Worm (Caenorhabditis elegans) whole organism, mixed stage, embryonic: ENCODE data around the gene ocr-1.
A peak's percentile ranks its signal among the peaks of the same experiment; 100 is the strongest.

Experiments
- bed-3 ChIP-seq: fragments of 200-800 bp; sonication (Bioruptor generic); optimal IDR thresholded peaks from 3 replicates; lab custom pipeline; 2018; ENCODE audit warnings: mild to moderate bottlenecking, missing genetic modification characterization, moderate library complexity, missing compliant biosample characterization
- ceh-39 ChIP-seq: fragments of 150-350 bp; optimal IDR thresholded peaks from 2 replicates; lab custom pipeline; 2014; ENCODE audit warnings: missing biosample characterization, missing genetic modification characterization
- ceh-43 ChIP-seq: fragments of 200-800 bp; sonication (Bioruptor generic); optimal IDR thresholded peaks from 2 replicates; lab custom pipeline; 2018; ENCODE audit warnings: mild to moderate bottlenecking, missing genetic modification characterization, moderate library complexity, missing compliant biosample characterization
- ceh-83 ChIP-seq: fragments of 200-800 bp; sonication (Bioruptor generic); optimal IDR thresholded peaks from 2 replicates; lab custom pipeline; 2018; ENCODE audit warnings: mild to moderate bottlenecking, missing genetic modification characterization, missing compliant biosample characterization
- ces-1 ChIP-seq: fragments of 150-350 bp; optimal IDR thresholded peaks from 2 replicates; lab custom pipeline; 2014; ENCODE audit warnings: missing biosample characterization, missing genetic modification reagents, missing genetic modification characterization
- cnd-1 ChIP-seq: fragments of 200-800 bp; sonication (Bioruptor generic); optimal IDR thresholded peaks from 2 replicates; lab custom pipeline; 2018; ENCODE audit warnings: mild to moderate bottlenecking, missing genetic modification characterization, missing compliant biosample characterization
- drap-1 ChIP-seq: fragments of 200-800 bp; sonication (Bioruptor generic); optimal IDR thresholded peaks from 3 replicates; lab custom pipeline; 2018; ENCODE audit warnings: mild to moderate bottlenecking, missing genetic modification characterization, missing compliant biosample characterization
- elt-3 ChIP-seq: fragments of 150-350 bp; optimal IDR thresholded peaks from 2 replicates; lab custom pipeline; 2014; ENCODE audit warnings: missing biosample characterization, missing genetic modification characterization
- flh-1 ChIP-seq: fragments of 200-800 bp; sonication (Bioruptor generic); optimal IDR thresholded peaks from 2 replicates; lab custom pipeline; 2018; ENCODE audit warnings: mild to moderate bottlenecking, missing genetic modification characterization, moderate library complexity, missing compliant biosample characterization
- ham-2 ChIP-seq: fragments of 200-800 bp; sonication (Bioruptor generic); optimal IDR thresholded peaks from 2 replicates; lab custom pipeline; 2018; ENCODE audit warnings: mild to moderate bottlenecking, missing genetic modification characterization, missing compliant biosample characterization
- hlh-1 ChIP-seq: fragments of 150-350 bp; optimal IDR thresholded peaks from 2 replicates; lab custom pipeline; 2014; ENCODE audit warnings: missing biosample characterization, missing genetic modification reagents, missing genetic modification characterization
- lin-13 ChIP-seq: fragments of 150-350 bp; optimal IDR thresholded peaks from 2 replicates; lab custom pipeline; 2014; ENCODE audit warnings: missing biosample characterization, missing genetic modification characterization
- lin-32 ChIP-seq: fragments of 200-800 bp; sonication (Bioruptor generic); optimal IDR thresholded peaks from 2 replicates; lab custom pipeline; 2018; ENCODE audit warnings: mild to moderate bottlenecking, missing genetic modification characterization, missing compliant biosample characterization
- mab-5 ChIP-seq: fragments of 150-350 bp; optimal IDR thresholded peaks from 2 replicates; lab custom pipeline; 2014; ENCODE audit warnings: missing biosample characterization, missing genetic modification characterization
- mep-1 ChIP-seq: fragments of 150-350 bp; optimal IDR thresholded peaks from 2 replicates; lab custom pipeline; 2017; ENCODE audit warnings: missing biosample characterization, missing genetic modification reagents, missing genetic modification characterization, inconsistent platforms
- mls-2 ChIP-seq: sonication (generic microtip); optimal IDR thresholded peaks from 2 replicates; lab custom pipeline; 2016; ENCODE audit warnings: mild to moderate bottlenecking, missing genetic modification characterization, moderate library complexity, missing compliant biosample characterization
- nhr-12 ChIP-seq: fragments of 150-350 bp; optimal IDR thresholded peaks from 2 replicates; lab custom pipeline; 2014; ENCODE audit warnings: missing biosample characterization, missing genetic modification characterization
- nhr-2 ChIP-seq: fragments of 150-350 bp; optimal IDR thresholded peaks from 2 replicates; lab custom pipeline; 2014; ENCODE audit warnings: missing biosample characterization, missing genetic modification characterization
- nhr-28 ChIP-seq: fragments of 150-350 bp; optimal IDR thresholded peaks from 2 replicates; lab custom pipeline; 2014; ENCODE audit warnings: missing biosample characterization, missing genetic modification characterization
- nhr-76 ChIP-seq: sonication (generic microtip); optimal IDR thresholded peaks from 2 replicates; lab custom pipeline; 2017; ENCODE audit warnings: missing biosample characterization, missing genetic modification characterization
- pha-4 ChIP-seq: fragments of 150-350 bp; optimal IDR thresholded peaks from 2 replicates; lab custom pipeline; 2018; ENCODE audit warnings: missing biosample characterization, missing genetic modification reagents, missing genetic modification characterization
- sem-2 ChIP-seq: fragments of 200-800 bp; sonication (Bioruptor generic); optimal IDR thresholded peaks from 2 replicates; lab custom pipeline; 2018; ENCODE audit warnings: mild to moderate bottlenecking, missing genetic modification characterization, missing compliant biosample characterization
- snpc-4 ChIP-seq: fragments of 150-350 bp; optimal IDR thresholded peaks from 2 replicates; lab custom pipeline; 2014; ENCODE audit warnings: missing biosample characterization, missing genetic modification characterization
- sptf-1 ChIP-seq: sonication (generic microtip); optimal IDR thresholded peaks from 2 replicates; lab custom pipeline; 2017; ENCODE audit warnings: mild to moderate bottlenecking, missing genetic modification characterization, moderate library complexity, missing compliant biosample characterization
- tbx-8 ChIP-seq: fragments of 200-800 bp; sonication (Bioruptor generic); optimal IDR thresholded peaks from 2 replicates; lab custom pipeline; 2018; ENCODE audit warnings: mild to moderate bottlenecking, missing genetic modification characterization, moderate library complexity, missing compliant biosample characterization
- unc-120 ChIP-seq: sonication (generic microtip); optimal IDR thresholded peaks from 2 replicates; lab custom pipeline; 2017; ENCODE audit warnings: missing genetic modification characterization, missing compliant biosample characterization; ENCODE audit not compliant: poor library complexity, severe bottlenecking
- unc-39 ChIP-seq: fragments of 150-350 bp; optimal IDR thresholded peaks from 2 replicates; lab custom pipeline; 2014; ENCODE audit warnings: missing biosample characterization, missing genetic modification characterization
- unc-62 ChIP-seq: fragments of 150-350 bp; optimal IDR thresholded peaks from 2 replicates; lab custom pipeline; 2014; ENCODE audit warnings: missing biosample characterization, missing genetic modification reagents, missing genetic modification characterization
- zip-8 ChIP-seq: fragments of 150-350 bp; optimal IDR thresholded peaks from 2 replicates; lab custom pipeline; 2014; ENCODE audit warnings: missing biosample characterization, missing genetic modification characterization
- ztf-11 ChIP-seq: fragments of 150-350 bp; optimal IDR thresholded peaks from 2 replicates; lab custom pipeline; 2014; ENCODE audit warnings: missing biosample characterization, missing genetic modification characterization

The ocr-1 gene

DNA sequence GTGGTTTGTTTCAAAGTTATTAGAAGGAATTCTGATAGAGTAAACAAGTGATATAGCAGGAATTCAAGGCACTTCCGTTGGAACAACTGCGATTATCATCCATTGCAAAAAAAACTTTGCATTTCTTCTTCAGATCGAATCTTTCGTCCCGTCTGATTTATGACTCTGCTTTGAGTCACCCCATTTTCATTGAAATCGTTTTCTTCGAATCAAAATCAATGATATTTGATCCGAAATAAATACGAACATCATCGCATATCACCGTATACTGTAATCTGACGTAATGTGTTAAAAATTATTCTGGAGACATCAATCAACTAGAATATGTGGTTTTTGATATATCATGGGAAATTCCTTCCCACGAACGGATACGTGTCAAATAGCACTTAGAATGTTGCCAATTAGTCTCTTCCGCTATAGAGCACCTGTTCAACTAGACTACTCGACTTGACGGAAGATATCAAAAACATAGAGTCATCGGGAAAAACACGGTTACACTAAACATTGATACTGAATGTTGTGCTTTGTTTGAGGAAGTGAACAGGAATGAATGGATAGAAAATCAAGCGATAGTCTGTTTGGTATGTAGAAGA is 33.2 kb upstream of the ocr-1 start:
- no peak for TF ChIP-seq elt-3 (tag; lab: Kevin White, UChicago)
- peak; percentile 41 for TF ChIP-seq hlh-1 (tag; lab: Kevin White, UChicago)
- TF ChIP-seq unc-62: peak; percentile 21
- TF ChIP-seq, all 35 proteins: peak for 2

DNA sequence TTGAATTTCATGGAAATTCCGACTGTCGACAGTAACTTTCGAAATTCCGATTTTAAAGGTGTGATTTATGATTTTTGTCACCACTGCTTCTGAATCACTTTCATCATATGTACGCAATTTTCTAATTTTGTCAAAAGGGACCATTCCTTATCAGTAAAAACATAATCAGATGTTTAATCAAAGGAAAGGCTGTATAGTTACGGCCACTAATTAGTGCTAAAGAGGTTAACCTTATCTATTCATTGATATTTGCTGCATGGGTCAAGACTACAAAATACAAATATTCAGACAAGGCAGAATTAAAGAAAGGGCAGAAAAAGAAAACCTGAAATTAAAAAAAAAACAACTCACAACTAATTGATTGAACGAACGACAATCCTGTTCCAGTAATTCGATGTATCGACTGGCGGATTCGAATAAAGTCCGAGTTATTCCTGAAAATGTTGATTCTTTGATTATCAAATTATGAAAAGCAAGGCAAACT is 32.1 kb upstream of the ocr-1 start, which contains the start of gene T28B11.1:
Gene T28B11.1, minus strand, starts transcription at position 434 of the 484 bp plus-strand sequence.
- TF ChIP-seq ces-1 (GFP tag; lab: Kevin White, UChicago): no peak

DNA sequence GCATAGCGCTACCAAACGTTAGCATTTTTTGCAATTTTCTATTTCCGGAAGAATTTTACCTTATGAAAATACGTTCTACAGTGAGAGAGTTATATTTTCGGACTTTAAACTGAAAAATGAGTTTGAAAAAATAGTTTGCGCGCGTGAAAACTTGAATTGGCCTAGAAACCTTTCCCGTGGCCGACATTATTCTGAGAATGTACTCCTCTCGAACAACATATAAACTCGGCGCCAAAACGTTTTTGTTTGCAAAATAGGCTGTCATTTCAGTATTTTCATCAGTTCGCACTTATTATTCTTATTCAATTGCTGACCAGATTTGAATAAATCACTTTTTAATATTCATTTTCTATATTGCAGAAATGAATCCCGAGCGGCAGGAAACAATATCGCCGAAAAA is 27.4 kb upstream of the ocr-1 start, which contains the start of the genes mre-11 and wdr-5.3:
Gene mre-11, minus strand, starts transcription at position 113 of the 400 bp plus-strand sequence.
Gene wdr-5.3, plus strand, starts transcription at position 361 of the 400 bp plus-strand sequence.
- TF ChIP-seq nhr-2 (tag; lab: Kevin White, UChicago) (no peak), unc-120 (no peak), lin-13 (tag; lab: Kevin White, UChicago) (peak; percentile 23), mls-2 (no peak), sptf-1 (tag; lab: Kevin White, UChicago) (no peak), hlh-1 (tag; lab: Kevin White, UChicago) (no peak)

DNA sequence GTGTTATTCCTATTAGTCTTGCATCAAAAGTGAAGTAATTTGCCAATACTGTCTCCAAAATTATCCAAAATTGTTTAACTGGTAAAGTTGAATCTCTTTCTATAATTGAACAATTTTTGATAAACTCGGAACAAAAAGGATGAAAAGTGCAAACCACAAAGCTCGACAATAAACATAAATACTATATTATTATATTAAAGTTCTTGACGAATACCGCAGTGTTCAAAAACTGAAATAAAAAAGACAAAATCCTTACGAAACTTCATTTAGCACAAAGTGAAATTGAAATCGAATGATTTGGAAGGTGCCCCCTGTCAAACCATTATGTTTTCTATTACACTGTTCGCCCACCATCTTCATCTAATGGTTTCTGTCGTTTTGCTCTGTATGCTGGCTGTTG is 22.8 kb upstream of the ocr-1 start, which contains the start of gene ZC302.3:
Gene ZC302.3, minus strand, starts transcription at position 101 of the 400 bp plus-strand sequence.
- TF ChIP-seq nhr-2 (tag; lab: Kevin White, UChicago): no peak
- no peak for TF ChIP-seq cnd-1
- no peak for TF ChIP-seq tbx-8 (GFP tag; lab: Kevin White, UChicago)
- TF ChIP-seq unc-62: no peak
- no peak for TF ChIP-seq drap-1 (GFP tag; lab: Kevin White, UChicago)
- TF ChIP-seq pha-4 (tag; lab: Kevin White, UChicago): no peak
- no peak for TF ChIP-seq bed-3 (GFP tag; lab: Kevin White, UChicago)
- no peak for TF ChIP-seq mep-1 (tag; lab: Kevin White, UChicago)
- no peak for TF ChIP-seq unc-39 (tag; lab: Kevin White, UChicago)
- TF ChIP-seq lin-32 (GFP tag; lab: Kevin White, UChicago): no peak
- no peak for TF ChIP-seq mls-2
- TF ChIP-seq ceh-39 (tag; lab: Kevin White, UChicago): no peak
- no peak for TF ChIP-seq ztf-11 (tag; lab: Kevin White, UChicago)
- no peak for TF ChIP-seq unc-120

DNA sequence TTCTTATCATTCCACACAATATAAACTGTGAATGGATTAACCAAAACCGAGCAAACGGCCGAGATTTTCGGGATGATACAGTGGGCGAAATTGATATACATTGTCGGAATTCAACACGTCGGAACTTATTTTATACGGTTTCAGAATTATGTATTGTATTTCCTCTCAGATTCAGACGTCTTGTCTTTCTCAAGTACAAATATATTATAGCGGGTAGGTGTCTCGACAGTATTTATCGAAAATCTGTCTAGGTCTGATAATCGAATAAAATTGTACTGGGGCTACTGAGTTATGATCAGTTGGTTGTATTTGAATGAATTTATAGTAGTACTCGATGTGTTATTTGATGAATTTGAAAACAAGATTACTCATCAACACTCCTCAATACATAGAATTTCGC is 20.5 kb upstream of the ocr-1 start, which contains the start of gene srj-22:
Gene srj-22, minus strand, starts transcription at position 101 of the 400 bp plus-strand sequence.
- TF ChIP-seq hlh-1 (tag; lab: Kevin White, UChicago): no peak
- TF ChIP-seq sptf-1 (tag; lab: Kevin White, UChicago): no peak
- TF ChIP-seq mab-5 (tag; lab: Kevin White, UChicago): no peak
- TF ChIP-seq sem-2 (GFP tag; lab: Kevin White, UChicago): no peak
- no peak for TF ChIP-seq unc-62

DNA sequence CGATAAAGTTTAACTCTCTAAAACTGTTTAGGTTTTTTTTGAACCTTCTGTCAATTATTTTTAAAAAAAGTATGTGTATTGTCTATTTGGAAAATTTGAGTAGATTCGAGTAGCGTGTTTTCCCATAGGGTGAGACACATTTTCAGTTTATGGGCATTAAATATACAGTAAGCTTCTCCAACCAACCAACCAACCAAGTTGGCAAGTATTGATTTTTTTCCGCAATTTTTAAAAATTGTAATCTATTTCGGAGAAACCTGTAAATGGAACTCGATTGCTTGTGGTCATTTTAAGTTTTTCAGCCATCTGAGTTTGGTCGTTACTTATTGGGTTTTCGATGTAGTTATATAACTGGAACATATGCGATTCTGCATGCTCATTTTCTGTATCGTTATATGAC is 19.1 kb upstream of the ocr-1 start, which contains the start of gene srj-21:
Gene srj-21, plus strand, starts transcription at position 301 of the 400 bp plus-strand sequence.
- no peak for TF ChIP-seq flh-1
- TF ChIP-seq unc-62: no peak

DNA sequence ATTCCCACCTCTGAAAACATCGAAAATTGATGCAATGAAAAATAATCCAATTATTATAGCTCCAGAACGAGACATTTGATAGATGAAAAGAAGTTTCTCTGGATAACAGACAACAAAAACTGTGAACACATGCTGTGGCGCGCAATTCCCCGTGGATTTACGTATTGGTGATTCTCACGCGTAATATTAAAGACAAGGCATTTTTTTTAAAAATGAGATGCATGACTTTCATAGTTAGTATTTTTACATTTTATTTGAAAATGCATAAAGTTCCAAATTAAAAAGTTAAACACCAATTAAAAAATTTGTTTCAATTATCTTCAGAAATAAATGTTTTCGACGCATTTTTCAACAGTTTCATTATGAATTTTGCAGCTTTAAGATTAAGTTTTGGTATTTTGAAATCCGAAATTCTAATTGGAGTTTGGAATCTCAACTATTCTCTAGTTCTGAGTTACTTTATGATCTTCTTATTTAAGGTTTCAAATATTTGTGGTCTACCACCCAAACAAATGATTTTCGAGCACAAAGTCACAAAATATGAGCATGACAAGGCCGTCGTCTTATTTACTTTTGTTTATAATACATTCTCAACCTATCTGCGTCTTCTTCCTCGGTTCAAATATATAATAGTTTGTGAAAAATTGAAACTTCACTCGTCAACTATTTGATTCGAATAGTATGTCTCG is 16.8 kb upstream of the ocr-1 start, which contains the start of the genes selt-1.2 and F28H7.2:
Gene selt-1.2, minus strand, starts transcription at position 101 of the 689 bp plus-strand sequence.
Gene F28H7.2, plus strand, starts transcription at position 639 of the 689 bp plus-strand sequence.
- TF ChIP-seq ces-1 (GFP tag; lab: Kevin White, UChicago) (no peak), ceh-39 (tag; lab: Kevin White, UChicago) (no peak)

DNA sequence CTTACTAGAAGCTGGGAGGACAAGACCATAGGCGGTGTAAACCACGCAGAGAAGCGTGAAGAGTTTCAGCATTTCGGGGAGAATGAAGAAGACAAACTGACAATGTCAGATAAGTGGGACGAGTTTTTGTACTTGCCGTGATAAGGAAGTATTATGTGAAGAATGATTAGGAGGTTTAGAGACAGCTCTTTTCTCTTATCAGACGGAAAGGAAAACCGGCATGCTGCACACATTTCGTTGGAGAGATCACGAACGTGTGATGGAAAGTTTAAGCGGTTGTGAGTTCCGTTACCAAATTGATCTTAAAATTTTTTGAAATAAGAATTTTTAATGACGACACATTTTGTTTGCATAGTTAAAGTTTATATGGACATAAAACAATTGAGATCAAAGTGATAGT is 13.5 kb upstream of the ocr-1 start, which contains the start of gene F28H7.3:
Gene F28H7.3, minus strand, starts transcription at position 159 of the 400 bp plus-strand sequence.
- no peak for TF ChIP-seq unc-39 (tag; lab: Kevin White, UChicago)
- no peak for TF ChIP-seq cnd-1
- TF ChIP-seq ceh-43 (GFP tag; lab: Kevin White, UChicago): no peak
- no peak for TF ChIP-seq ceh-83 (GFP tag; lab: Kevin White, UChicago)
- no peak for TF ChIP-seq mls-2
- no peak for TF ChIP-seq ztf-11 (tag; lab: Kevin White, UChicago)
- no peak for TF ChIP-seq tbx-8 (GFP tag; lab: Kevin White, UChicago)
- TF ChIP-seq unc-62: no peak
- TF ChIP-seq drap-1 (GFP tag; lab: Kevin White, UChicago): no peak
- no peak for TF ChIP-seq zip-8 (tag; lab: Kevin White, UChicago)
- TF ChIP-seq pha-4 (tag; lab: Kevin White, UChicago): no peak
- no peak for TF ChIP-seq nhr-28 (tag; lab: Kevin White, UChicago)
- TF ChIP-seq ham-2 (GFP tag; lab: Kevin White, UChicago): no peak
- TF ChIP-seq nhr-76: no peak
- no peak for TF ChIP-seq nhr-12 (tag; lab: Kevin White, UChicago)
- TF ChIP-seq nhr-2 (tag; lab: Kevin White, UChicago): no peak
- TF ChIP-seq sem-2 (GFP tag; lab: Kevin White, UChicago): no peak
- no peak for TF ChIP-seq snpc-4 (tag; lab: Kevin White, UChicago)
